Worm (Caenorhabditis elegans) whole organism, L3 larva: ENCODE measurements around the gene M117.6.

Experiments used
- R02D3.7 ChIP-seq: fragments of 150-350 bp; optimal IDR thresholded peaks from 2 replicates; lab custom pipeline; 2014; ENCODE audit warnings: missing biosample characterization, missing genetic modification characterization
- ama-1 ChIP-seq: fragments of 150-350 bp; optimal IDR thresholded peaks from 2 replicates; lab custom pipeline; 2018
- ceh-16 ChIP-seq: sonication (generic microtip); optimal IDR thresholded peaks from 2 replicates; lab custom pipeline; 2017; ENCODE audit warnings: missing biosample characterization, missing genetic modification characterization
- elt-2 ChIP-seq: sonication (generic microtip); optimal IDR thresholded peaks from 2 replicates; lab custom pipeline; 2016; ENCODE audit warnings: missing genetic modification reagents, mild to moderate bottlenecking, missing genetic modification characterization, missing compliant biosample characterization
- fos-1 ChIP-seq: fragments of 150-350 bp; optimal IDR thresholded peaks from 2 replicates; lab custom pipeline; 2014; ENCODE audit warnings: missing biosample characterization, missing genetic modification characterization
- jun-1 ChIP-seq: fragments of 150-350 bp; optimal IDR thresholded peaks from 2 replicates; lab custom pipeline; 2014; ENCODE audit warnings: missing biosample characterization, missing genetic modification reagents, missing genetic modification characterization
- lsy-12 ChIP-seq: sonication (generic microtip); optimal IDR thresholded peaks from 2 replicates; lab custom pipeline; 2016; ENCODE audit warnings: mild to moderate bottlenecking, missing genetic modification characterization, missing compliant biosample characterization
- unc-39 ChIP-seq: sonication (generic microtip); optimal IDR thresholded peaks from 4 replicates; lab custom pipeline; 2017; ENCODE audit warnings: missing biosample characterization, missing genetic modification characterization

ce11 chrIV:11787793-11788192, 40.1 kb downstream of the M117.6 start:
- TF ChIP-seq unc-39 (tag; lab: Kevin White, UChicago) (no peak), elt-2 (no peak), fos-1 (tag; lab: Kevin White, UChicago) (no peak), R02D3.7 (no peak), lsy-12 (no peak), jun-1 (no peak), ceh-16 (tag; lab: Kevin White, UChicago) (no peak), ama-1 (no peak)
